Fruit fly (Drosophila melanogaster): ENCODE results near the gene Afti.

The Afti gene

DNA sequence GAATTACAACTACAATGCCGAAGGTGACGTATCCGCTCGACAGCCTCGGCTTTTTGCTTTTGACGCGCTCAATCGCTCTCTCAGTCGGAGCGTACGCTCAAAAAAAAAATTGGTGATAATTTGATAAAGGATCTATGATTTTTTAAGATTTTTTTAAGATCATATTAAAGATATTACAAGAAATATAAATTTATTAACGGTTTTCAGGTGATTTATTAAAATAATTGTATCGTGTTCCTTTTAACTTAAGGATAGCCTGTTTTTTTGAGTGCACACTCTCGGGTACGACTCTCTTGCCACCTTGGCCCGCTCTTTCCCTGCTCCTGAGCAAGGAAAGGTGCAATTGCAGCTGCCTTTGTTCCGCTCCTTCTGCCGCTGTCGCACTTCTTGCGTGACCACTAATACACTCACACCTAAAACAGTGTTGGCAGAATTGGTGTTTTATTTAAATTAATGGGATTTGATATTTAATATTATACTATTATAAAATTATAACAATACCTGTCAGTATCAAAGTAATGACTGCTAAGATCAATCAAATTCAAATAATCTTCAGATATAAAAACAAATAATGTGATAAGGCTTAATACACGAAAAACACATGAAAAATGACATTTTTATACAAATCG is 48.5 kb downstream of the Afti start (continued):
- TF ChIP-seq Mrtf (GFP tag; IDR thresholded peaks at IDR 0.05): peak; percentile 66; the same call in 2 of the 3 replicates
- TF ChIP-seq seq (GFP tag; IDR thresholded peaks at IDR 0.05): peak; percentile 77
- peak in 1 of 2 experiments; percentile 41 for TF ChIP-seq Pdp1 (GFP tag; optimal IDR thresholded peaks at IDR 0.05)
- no peak for TF ChIP-seq CG11723 (GFP tag; optimal IDR thresholded peaks at IDR 0.05)
- no peak for TF ChIP-seq emc (GFP tag; optimal IDR thresholded peaks at IDR 0.05)
- TF ChIP-seq CG6765 (GFP tag; optimal IDR thresholded peaks at IDR 0.05): peak; percentile 53
- no peak for TF ChIP-seq fu2 (GFP tag; optimal IDR thresholded peaks at IDR 0.05)
- TF ChIP-seq CG9727 (GFP tag; optimal IDR thresholded peaks at IDR 0.05): peak; percentile 97
- no peak for TF ChIP-seq mirr (GFP tag; optimal IDR thresholded peaks at IDR 0.05)
- no peak for TF ChIP-seq Myb (GFP tag; optimal IDR thresholded peaks at IDR 0.05)
- peak in 1 of 2 experiments; percentile 85 for TF ChIP-seq tll (GFP tag; optimal IDR thresholded peaks at IDR 0.05)
- TF ChIP-seq odd (GFP tag; optimal IDR thresholded peaks at IDR 0.05): no peak
- no peak for TF ChIP-seq chinmo (GFP tag; IDR thresholded peaks at IDR 0.05; ENCODE audit: partially characterized antibody)
- peak; percentile 73 for TF ChIP-seq croc (GFP tag; conservative IDR thresholded peaks at IDR 0.05)
- no peak for TF ChIP-seq Med (GFP tag)
- TF ChIP-seq pan (optimal IDR thresholded peaks at IDR 0.05): no peak
- peak in 1 of 2 experiments; percentile 88 for TF ChIP-seq pan (GFP tag; optimal IDR thresholded peaks at IDR 0.05 in 1 of 2, IDR thresholded peaks at IDR 0.05 in 1 of 2)
- peak; percentile 60 for TF ChIP-seq Max (GFP tag; optimal IDR thresholded peaks at IDR 0.05)
- no peak for TF ChIP-seq Antp (GFP tag; optimal IDR thresholded peaks at IDR 0.05)
- TF ChIP-seq tgo (GFP tag; IDR thresholded peaks at IDR 0.05): peak; percentile 74
- no peak for TF ChIP-seq aop (GFP tag; IDR thresholded peaks at IDR 0.05)
- TF ChIP-seq cas (GFP tag; IDR thresholded peaks at IDR 0.05): 0 out of 2 replicates have a peak, but pooled peaks have one; percentile 20
- TF ChIP-seq CG7357 (GFP tag; IDR thresholded peaks at IDR 0.05): peak; percentile 66; the same call in 2 of the 3 replicates
- no peak for TF ChIP-seq mam (GFP tag; optimal IDR thresholded peaks at IDR 0.05)
- peak; percentile 95 for TF ChIP-seq corto (GFP tag; optimal IDR thresholded peaks at IDR 0.05)
- TF ChIP-seq CG10209 (GFP tag; optimal IDR thresholded peaks at IDR 0.05): peak; percentile 86
- peak; percentile 48 for TF ChIP-seq Six4 (GFP tag; optimal IDR thresholded peaks at IDR 0.05)
- TF ChIP-seq CG34376 (GFP tag; optimal IDR thresholded peaks at IDR 0.05): peak; percentile 48
- TF ChIP-seq CG17912 (GFP tag; optimal IDR thresholded peaks at IDR 0.05): no peak
- no peak for TF ChIP-seq sima (GFP tag; optimal IDR thresholded peaks at IDR 0.05)
- TF ChIP-seq usp (GFP tag; optimal IDR thresholded peaks at IDR 0.05): no peak
- TF ChIP-seq wek (GFP tag; optimal IDR thresholded peaks at IDR 0.05): no peak
- TF ChIP-seq crol (GFP tag; IDR thresholded peaks at IDR 0.05): peak; percentile 56
- TF ChIP-seq CG12942 (GFP tag; optimal IDR thresholded peaks at IDR 0.05): peak; percentile 52
- peak; percentile 65; the same call in 3 of the 4 replicates for TF ChIP-seq Gug (GFP tag; IDR thresholded peaks at IDR 0.05)
- peak in 1 of 3 experiments; percentile 88 for TF ChIP-seq lola (GFP tag; optimal IDR thresholded peaks at IDR 0.05)
- TF ChIP-seq kah (GFP tag; optimal IDR thresholded peaks at IDR 0.05): peak; percentile 43
- no peak for TF ChIP-seq ato (GFP tag; IDR thresholded peaks at IDR 0.05; ENCODE audit: partially characterized antibody)
- TF ChIP-seq trh (GFP tag; optimal IDR thresholded peaks at IDR 0.05): peak; percentile 49
- TF ChIP-seq bbx (GFP tag; IDR thresholded peaks at IDR 0.05; ENCODE audit: partially characterized antibody): no peak
- TF ChIP-seq CG3838 (GFP tag; optimal IDR thresholded peaks at IDR 0.05): peak; percentile 31
- TF ChIP-seq fd64A (GFP tag; optimal IDR thresholded peaks at IDR 0.05): no peak
- peak; percentile 29 for TF ChIP-seq CG8944 (GFP tag; optimal IDR thresholded peaks at IDR 0.05)
- TF ChIP-seq nerfin-2 (GFP tag; IDR thresholded peaks at IDR 0.05; ENCODE audit: partially characterized antibody): no peak
- TF ChIP-seq CG3065 (GFP tag; optimal IDR thresholded peaks at IDR 0.05): peak; percentile 50
- TF ChIP-seq da (GFP tag; optimal IDR thresholded peaks at IDR 0.05): no peak
- peak; percentile 63 for TF ChIP-seq CG31224 (GFP tag; IDR thresholded peaks at IDR 0.05)
- no peak for TF ChIP-seq Doc2 (GFP tag; IDR thresholded peaks at IDR 0.05)
- peak; percentile 88 for TF ChIP-seq CG14014 (GFP tag; IDR thresholded peaks at IDR 0.05)
- TF ChIP-seq psq (GFP tag; optimal IDR thresholded peaks at IDR 0.05): peak; percentile 55

All from whole organism, embryonic.